Worm (Caenorhabditis elegans) whole organism, young adult: ENCODE results near the gene T01G5.8.

Experiments
- B0035.1 ChIP-seq: sonication (generic microtip); optimal IDR thresholded peaks from 2 replicates; lab custom pipeline; 2016; ENCODE audit warnings: missing genetic modification characterization, mild to moderate bottlenecking, missing compliant biosample characterization, missing genotype, missing genetic modification reagents
- B0261.1 ChIP-seq: sonication (generic microtip); optimal IDR thresholded peaks from 2 replicates; lab custom pipeline; 2016; ENCODE audit warnings: mild to moderate bottlenecking, missing genetic modification characterization, moderate library complexity, missing compliant biosample characterization
- D2030.7 ChIP-seq: fragments of 200-800 bp; sonication (Bioruptor generic); IDR thresholded peaks from 2 replicates; pipeline ENCODE4 v1.3.6; 2022; ENCODE audit warnings: missing genetic modification reagents, missing genetic modification characterization, missing compliant biosample characterization
- F10E7.11 ChIP-seq: sonication (generic microtip); optimal IDR thresholded peaks from 2 replicates; lab custom pipeline; 2017; ENCODE audit warnings: mild to moderate bottlenecking, missing genetic modification characterization, moderate library complexity, missing compliant biosample characterization
- F22D6.2 ChIP-seq: sonication (generic microtip); optimal IDR thresholded peaks from 2 replicates; lab custom pipeline; 2016; ENCODE audit warnings: mild to moderate bottlenecking, missing genetic modification characterization, missing compliant biosample characterization
- F23B12.7 ChIP-seq: sonication (generic microtip); optimal IDR thresholded peaks from 2 replicates; lab custom pipeline; 2017; ENCODE audit warnings: missing genetic modification characterization, mild to moderate bottlenecking, missing compliant biosample characterization, antibody characterized with exemption, moderate library complexity; ENCODE audit not compliant: insufficient read depth
- F37B4.10 ChIP-seq: fragments of 200-800 bp; sonication (Bioruptor generic); IDR thresholded peaks from 2 replicates; pipeline ENCODE4 v1.3.6; 2022; ENCODE audit warnings: missing genetic modification characterization, missing compliant biosample characterization
- F39B2.1 ChIP-seq: fragments of 200-800 bp; sonication (Bioruptor generic); IDR thresholded peaks from 2 replicates; pipeline ENCODE4 v1.3.6; 2022; ENCODE audit warnings: missing genetic modification reagents, missing genetic modification characterization, missing compliant biosample characterization
- F49E8.2 ChIP-seq: sonication (generic microtip); optimal IDR thresholded peaks from 3 replicates; lab custom pipeline; 2017; ENCODE audit warnings: missing genetic modification characterization, mild to moderate bottlenecking, missing compliant biosample characterization, antibody characterized with exemption, moderate library complexity; ENCODE audit not compliant: insufficient read depth
- F52B5.7 ChIP-seq: sonication (generic microtip); optimal IDR thresholded peaks from 2 replicates; lab custom pipeline; 2016; ENCODE audit warnings: mild to moderate bottlenecking, missing genetic modification characterization, missing compliant biosample characterization
- F55B11.4 ChIP-seq: sonication (generic microtip); optimal IDR thresholded peaks from 2 replicates; lab custom pipeline; 2016; ENCODE audit warnings: missing compliant biosample characterization, missing genetic modification characterization, borderline replicate concordance; ENCODE audit not compliant: insufficient read depth
- F57A8.1 ChIP-seq: fragments of 200-800 bp; sonication (Bioruptor generic); optimal IDR thresholded peaks from 2 replicates; lab custom pipeline; 2018; ENCODE audit warnings: mild to moderate bottlenecking, missing genetic modification characterization, moderate library complexity, missing compliant biosample characterization
- F57C9.4 ChIP-seq: sonication (generic microtip); optimal IDR thresholded peaks from 2 replicates; lab custom pipeline; 2017; ENCODE audit warnings: mild to moderate bottlenecking, missing genetic modification characterization, missing compliant biosample characterization
- Y53F4B.3 ChIP-seq: fragments of 200-800 bp; sonication (Bioruptor generic); IDR thresholded peaks from 2 replicates; pipeline ENCODE4 v1.3.6; 2022; ENCODE audit warnings: missing genetic modification reagents, missing genetic modification characterization, missing compliant biosample characterization
- Y56A3A.18 ChIP-seq: fragments of 200-800 bp; sonication (Bioruptor generic); IDR thresholded peaks from 2 replicates; pipeline ENCODE4 v1.3.6; 2022; ENCODE audit warnings: missing genetic modification reagents, missing genetic modification characterization, missing compliant biosample characterization
- Y95B8A.8 ChIP-seq: fragments of 200-800 bp; sonication (Bioruptor generic); IDR thresholded peaks from 2 replicates; pipeline ENCODE4 v1.3.6; 2022; ENCODE audit warnings: missing genetic modification reagents, missing genetic modification characterization, missing compliant biosample characterization
- akir-1 ChIP-seq: fragments of 200-800 bp; sonication (Bioruptor generic); optimal IDR thresholded peaks from 2 replicates; lab custom pipeline; 2018; ENCODE audit warnings: mild to moderate bottlenecking, missing genetic modification characterization, moderate library complexity, missing compliant biosample characterization
- ama-1 ChIP-seq, 3 experiments: fragments of 150-350 bp in 1 of 3; sonication (generic microtip) in 2 of 3; optimal IDR thresholded peaks; 2 replicates each; lab custom pipeline; 2014 to 2018; ENCODE audit warnings: missing biosample characterization in 2 of 3, missing genetic modification characterization in 2 of 3, missing genetic modification reagents in 2 of 3
- attf-6 ChIP-seq: fragments of 200-800 bp; sonication (Bioruptor generic); IDR thresholded peaks from 2 replicates; pipeline ENCODE4 v1.3.6; 2022; ENCODE audit warnings: missing genetic modification reagents, missing genetic modification characterization, missing compliant biosample characterization
- bed-1 ChIP-seq: fragments of 200-800 bp; sonication (Bioruptor generic); IDR thresholded peaks from 2 replicates; pipeline ENCODE4 v1.3.6; 2022; ENCODE audit warnings: missing genetic modification reagents, missing genetic modification characterization, missing compliant biosample characterization
- ceh-100 ChIP-seq: fragments of 200-800 bp; sonication (Bioruptor generic); IDR thresholded peaks from 2 replicates; pipeline ENCODE4 v1.3.6; 2022; ENCODE audit warnings: missing genetic modification reagents, missing genetic modification characterization, missing compliant biosample characterization
- ceh-58 ChIP-seq: fragments of 200-800 bp; sonication (Bioruptor generic); IDR thresholded peaks from 2 replicates; pipeline ENCODE4 v1.3.6; 2022; ENCODE audit warnings: missing genetic modification characterization, missing compliant biosample characterization
- chd-7 ChIP-seq: sonication (generic microtip); optimal IDR thresholded peaks from 2 replicates; lab custom pipeline; 2016; ENCODE audit warnings: mild to moderate bottlenecking, missing genetic modification characterization, moderate library complexity, missing compliant biosample characterization
- die-1 ChIP-seq: sonication (generic microtip); optimal IDR thresholded peaks from 2 replicates; lab custom pipeline; 2016; ENCODE audit warnings: missing genotype, mild to moderate bottlenecking, missing genetic modification characterization, missing compliant biosample characterization
- gei-17 ChIP-seq: fragments of 200-800 bp; sonication (Bioruptor generic); optimal IDR thresholded peaks from 2 replicates; lab custom pipeline; 2018; ENCODE audit warnings: mild to moderate bottlenecking, missing genetic modification characterization, missing compliant biosample characterization
- hmg-1.2 ChIP-seq: fragments of 200-800 bp; sonication (Bioruptor generic); IDR thresholded peaks from 2 replicates; pipeline ENCODE4 v1.3.6; 2022; ENCODE audit warnings: missing genetic modification reagents, missing genetic modification characterization, missing compliant biosample characterization
- hsf-1 ChIP-seq: fragments of 200-800 bp; sonication (Bioruptor generic); IDR thresholded peaks from 2 replicates; pipeline ENCODE4 v1.3.6; 2022; ENCODE audit warnings: missing genetic modification reagents, missing genetic modification characterization, missing compliant biosample characterization
- let-526 ChIP-seq: fragments of 200-800 bp; sonication (Bioruptor generic); IDR thresholded peaks from 2 replicates; pipeline ENCODE4 v1.3.6; 2022; ENCODE audit warnings: missing genetic modification reagents, missing genetic modification characterization, missing compliant biosample characterization
- let-607 ChIP-seq, 2 experiments: fragments of 200-800 bp in 1 of 2; sonication (Bioruptor generic) in 1 of 2; sonication (generic microtip) in 1 of 2; optimal IDR thresholded peaks; 2 replicates each; lab custom pipeline; 2016 to 2018; ENCODE audit warnings: mild to moderate bottlenecking in 2 of 2, missing compliant biosample characterization in 2 of 2, missing genetic modification characterization in 2 of 2, moderate library complexity in 2 of 2, missing genotype in 1 of 2
- lin-26 ChIP-seq: fragments of 200-800 bp; sonication (Bioruptor generic); IDR thresholded peaks from 2 replicates; pipeline ENCODE4 v1.3.6; 2022; ENCODE audit warnings: missing genetic modification reagents, missing genetic modification characterization, missing compliant biosample characterization
- lsl-1 ChIP-seq: fragments of 200-800 bp; sonication (Bioruptor generic); optimal IDR thresholded peaks from 2 replicates; lab custom pipeline; 2018; ENCODE audit warnings: mild to moderate bottlenecking, missing genetic modification characterization, moderate library complexity, missing compliant biosample characterization
- madf-10 ChIP-seq: sonication (generic microtip); optimal IDR thresholded peaks from 2 replicates; lab custom pipeline; 2016; ENCODE audit warnings: mild to moderate bottlenecking, missing genetic modification characterization, missing compliant biosample characterization
- madf-3 ChIP-seq: fragments of 200-800 bp; sonication (Bioruptor generic); IDR thresholded peaks from 2 replicates; pipeline ENCODE4 v1.3.6; 2022; ENCODE audit warnings: missing genetic modification reagents, missing genetic modification characterization, missing compliant biosample characterization
- madf-8 ChIP-seq: fragments of 200-800 bp; sonication (Bioruptor generic); conservative IDR thresholded peaks from 2 replicates; pipeline ENCODE4 v1.3.6; 2022; ENCODE audit warnings: missing genetic modification reagents, missing genetic modification characterization, missing compliant biosample characterization
- nfya-2 ChIP-seq: fragments of 200-800 bp; sonication (Bioruptor generic); IDR thresholded peaks from 2 replicates; pipeline ENCODE4 v1.3.6; 2022; ENCODE audit warnings: missing genetic modification reagents, missing genetic modification characterization, missing compliant biosample characterization
- nfyb-1 ChIP-seq: fragments of 200-800 bp; sonication (Bioruptor generic); IDR thresholded peaks from 2 replicates; pipeline ENCODE4 v1.3.6; 2022; ENCODE audit warnings: missing genetic modification reagents, missing genetic modification characterization, missing compliant biosample characterization
- nhr-120 ChIP-seq: fragments of 200-800 bp; sonication (Bioruptor generic); IDR thresholded peaks from 2 replicates; pipeline ENCODE4 v1.3.6; 2022; ENCODE audit warnings: missing genetic modification characterization, missing compliant biosample characterization
- nhr-179 ChIP-seq: sonication (generic microtip); optimal IDR thresholded peaks from 2 replicates; lab custom pipeline; 2016; ENCODE audit warnings: mild to moderate bottlenecking, missing genetic modification characterization, missing compliant biosample characterization
- nhr-27 ChIP-seq: fragments of 200-800 bp; sonication (Bioruptor generic); optimal IDR thresholded peaks from 2 replicates; lab custom pipeline; 2018; ENCODE audit warnings: mild to moderate bottlenecking, missing genetic modification characterization, moderate library complexity, missing compliant biosample characterization
- rec-8 ChIP-seq, 2 experiments: sonication (generic microtip); optimal IDR thresholded peaks; 2 replicates each; lab custom pipeline; 2016; ENCODE audit warnings: mild to moderate bottlenecking in 2 of 2, missing genetic modification characterization in 2 of 2, missing genetic modification reagents in 2 of 2, missing genotype in 2 of 2, missing biosample characterization in 1 of 2, missing compliant biosample characterization in 1 of 2, moderate library complexity in 1 of 2
- rpc-1 ChIP-seq, 2 experiments: fragments of 150-350 bp in 1 of 2; sonication (generic microtip) in 1 of 2; optimal IDR thresholded peaks; 2 replicates each; lab custom pipeline; 2014 to 2018; ENCODE audit warnings: missing biosample characterization in 1 of 2, missing genetic modification characterization in 1 of 2, missing genetic modification reagents in 1 of 2, missing genotype in 1 of 2
- sea-2 ChIP-seq: fragments of 200-800 bp; sonication (Bioruptor generic); IDR thresholded peaks from 2 replicates; pipeline ENCODE4 v1.3.6; 2022; ENCODE audit warnings: missing genetic modification characterization, missing compliant biosample characterization
- tbp1 ChIP-seq: fragments of 200-800 bp; sonication (Bioruptor generic); optimal IDR thresholded peaks from 2 replicates; lab custom pipeline; 2018; ENCODE audit warnings: mild to moderate bottlenecking, missing genetic modification characterization, missing compliant biosample characterization
- tbx-9 ChIP-seq: sonication (generic microtip); optimal IDR thresholded peaks from 2 replicates; lab custom pipeline; 2016; ENCODE audit warnings: borderline replicate concordance, missing genetic modification characterization, inconsistent platforms, missing compliant biosample characterization
- unc-130 ChIP-seq: sonication (generic microtip); optimal IDR thresholded peaks from 2 replicates; lab custom pipeline; 2016; ENCODE audit warnings: missing genetic modification reagents, missing genetic modification characterization, missing compliant biosample characterization
- zfh-2 ChIP-seq: fragments of 200-800 bp; sonication (Bioruptor generic); conservative IDR thresholded peaks from 2 replicates; pipeline ENCODE4 v1.3.6; 2022; ENCODE audit warnings: missing genetic modification reagents, missing genetic modification characterization, missing compliant biosample characterization
- zim-3 ChIP-seq: sonication (generic microtip); optimal IDR thresholded peaks from 2 replicates; lab custom pipeline; 2017; ENCODE audit warnings: mild to moderate bottlenecking, missing genetic modification characterization, moderate library complexity, missing compliant biosample characterization
- ztf-28 ChIP-seq: fragments of 200-800 bp; sonication (Bioruptor generic); IDR thresholded peaks from 2 replicates; pipeline ENCODE4 v1.3.6; 2022; ENCODE audit warnings: missing genetic modification reagents, missing genetic modification characterization, missing compliant biosample characterization

Gene T01G5.8

ce11 chrV:15083659-15084058, 32.4 kb upstream of the T01G5.8 start (continued):
- TF ChIP-seq let-607 (tag; optimal IDR thresholded peaks at IDR 0.05; lab: Kevin White, UChicago) (no peak), bed-1 (GFP tag; lab: Robert Waterston, UW) (no peak), F52B5.7 (tag; lab: Kevin White, UChicago) (no peak), sea-2 (GFP tag; lab: Robert Waterston, UW) (no peak), rpc-1 (optimal IDR thresholded peaks at IDR 0.05; lab: Kevin White, UChicago) (no peak), rpc-1 (tag; optimal IDR thresholded peaks at IDR 0.05; lab: Kevin White, UChicago) (no peak), akir-1 (no peak), die-1 (tag; lab: Kevin White, UChicago) (peak; percentile 5), F57A8.1 (GFP tag; lab: Kevin White, UChicago) (no peak), zfh-2 (GFP tag; lab: Robert Waterston, UW) (no peak), B0261.1 (tag; lab: Kevin White, UChicago) (no peak), madf-8 (GFP tag; lab: Robert Waterston, UW) (no peak), Y95B8A.8 (GFP tag; lab: Robert Waterston, UW) (0 out of 2 replicates have a peak, but pooled peaks have one; percentile 40), ama-1 (optimal IDR thresholded peaks at IDR 0.05; lab: Kevin White, UChicago) (peak; percentile 68), ama-1 (GFP tag; optimal IDR thresholded peaks at IDR 0.05; lab: Kevin White, UChicago) (peak in 1 of 2 experiments; percentile 80), nhr-27 (tag; lab: Kevin White, UChicago) (no peak), lsl-1 (GFP tag; lab: Kevin White, UChicago) (peak; percentile 30), Y56A3A.18 (no peak), F57C9.4 (tag; lab: Kevin White, UChicago) (peak; percentile 4), ceh-58 (GFP tag; lab: Robert Waterston, UW) (no peak), nfyb-1 (0 out of 2 replicates have a peak, but pooled peaks have one; percentile 27), ceh-100 (GFP tag; lab: Robert Waterston, UW) (no peak), ztf-28 (GFP tag; lab: Robert Waterston, UW) (no peak), Y53F4B.3 (GFP tag; lab: Robert Waterston, UW) (no peak), F55B11.4 (tag; lab: Kevin White, UChicago) (no peak), F37B4.10 (GFP tag; lab: Robert Waterston, UW) (no peak), lin-26 (GFP tag; lab: Robert Waterston, UW) (no peak), zim-3 (tag; lab: Kevin White, UChicago) (peak; percentile 33), F23B12.7 (tag; lab: Kevin White, UChicago) (no peak), tbp1 (peak; percentile 53), F49E8.2 (tag; lab: Kevin White, UChicago) (no peak), nhr-179 (tag; lab: Kevin White, UChicago) (no peak), rec-8 (tag; optimal IDR thresholded peaks at IDR 0.05; lab: Kevin White, UChicago) (no peak), gei-17 (GFP tag; lab: Kevin White, UChicago) (no peak), B0035.1 (no peak), chd-7 (tag; lab: Kevin White, UChicago) (peak; percentile 57), madf-3 (GFP tag; lab: Robert Waterston, UW) (peak; percentile 58; the same call in 1 of the 2 replicates), attf-6 (GFP tag; lab: Robert Waterston, UW) (peak; percentile 57), D2030.7 (peak; percentile 45), let-526 (GFP tag; lab: Robert Waterston, UW) (no peak), nhr-120 (no peak), F10E7.11 (tag; lab: Kevin White, UChicago) (peak; percentile 22), tbx-9 (tag; lab: Kevin White, UChicago) (no peak), hmg-1.2 (GFP tag; lab: Robert Waterston, UW) (peak; percentile 40), F39B2.1 (GFP tag; lab: Robert Waterston, UW) (no peak), unc-130 (GFP tag; lab: Kevin White, UChicago) (no peak), F22D6.2 (no peak), nfya-2 (no peak), madf-10 (tag; lab: Kevin White, UChicago) (no peak), hsf-1 (GFP tag; lab: Robert Waterston, UW) (peak; percentile 75)
